Fruit fly (Drosophila melanogaster) whole organism, embryonic: Measurements from ENCODE around the gene CG45079.

Experiments
- Atf-2 ChIP-seq: fragments of 200-800 bp; sonication (Bioruptor generic); optimal IDR thresholded peaks from 2 replicates; lab custom pipeline; 2016; ENCODE audit warnings: missing biosample characterization, missing genetic modification characterization
- Atf3 ChIP-seq: fragments of 200-800 bp; sonication (Bioruptor generic); optimal IDR thresholded peaks from 3 replicates; lab custom pipeline; 2016; ENCODE audit warnings: missing biosample characterization, missing genetic modification characterization
- Blimp-1 ChIP-seq: fragments of 200-800 bp; sonication (Bioruptor generic); optimal IDR thresholded peaks from 3 replicates; lab custom pipeline; 2018; ENCODE audit warnings: missing biosample characterization, missing genetic modification characterization, mild to moderate bottlenecking, moderate library complexity, missing genetic modification reagents
- CG11085 ChIP-seq: fragments of 200-800 bp; sonication (Bioruptor generic); IDR thresholded peaks from 2 replicates; pipeline ENCODE4 v1.3.6; 2022; ENCODE audit warnings: missing biosample characterization, missing genetic modification characterization
- CG12104 ChIP-seq: fragments of 200-800 bp; sonication (Bioruptor generic); optimal IDR thresholded peaks from 3 replicates; lab custom pipeline; 2016; ENCODE audit warnings: missing biosample characterization, missing genetic modification characterization
- CG12769 ChIP-seq: fragments of 200-800 bp; sonication (Bioruptor generic); optimal IDR thresholded peaks from 2 replicates; lab custom pipeline; 2019; ENCODE audit warnings: missing biosample characterization, mild to moderate bottlenecking, missing genetic modification characterization, moderate library complexity
- CG15479 ChIP-seq: fragments of 200-800 bp; sonication (Bioruptor generic); optimal IDR thresholded peaks from 3 replicates; lab custom pipeline; 2019; ENCODE audit warnings: missing biosample characterization, mild to moderate bottlenecking, missing genetic modification characterization, moderate library complexity
- CG18619 ChIP-seq: fragments of 200-800 bp; sonication (Bioruptor generic); optimal IDR thresholded peaks from 3 replicates; lab custom pipeline; 2017; ENCODE audit warnings: missing biosample characterization, mild to moderate bottlenecking, missing genetic modification characterization
- CG2712 ChIP-seq: fragments of 200-800 bp; optimal IDR thresholded peaks from 3 replicates; lab custom pipeline; 2019; ENCODE audit warnings: missing biosample characterization, mild to moderate bottlenecking, missing genetic modification characterization, moderate library complexity
- CG2875 ChIP-seq: fragments of 200-800 bp; sonication (Bioruptor generic); optimal IDR thresholded peaks from 2 replicates; lab custom pipeline; 2017; ENCODE audit warnings: missing biosample characterization, mild to moderate bottlenecking, missing genetic modification characterization, missing genetic modification reagents
- CG31224 ChIP-seq: fragments of 200-800 bp; sonication (Bioruptor generic); IDR thresholded peaks from 2 replicates; pipeline ENCODE4 v1.3.6; 2022; ENCODE audit warnings: missing biosample characterization, missing genetic modification characterization
- CG33213 ChIP-seq: fragments of 200-800 bp; sonication (Bioruptor generic); optimal IDR thresholded peaks from 3 replicates; lab custom pipeline; 2016; ENCODE audit warnings: missing biosample characterization, missing genetic modification characterization
- CG3726 ChIP-seq: fragments of 200-800 bp; sonication (Bioruptor generic); IDR thresholded peaks from 3 replicates; pipeline ENCODE4, ENCODE4 v1.3.6; 2022; ENCODE audit warnings: missing biosample characterization, missing genetic modification characterization
- CG4282 ChIP-seq: fragments of 200-800 bp; sonication (Bioruptor generic); optimal IDR thresholded peaks from 2 replicates; lab custom pipeline; 2016; ENCODE audit warnings: missing biosample characterization, missing genetic modification characterization
- CG6689 ChIP-seq: fragments of 200-800 bp; sonication (Bioruptor generic); IDR thresholded peaks from 2 replicates; pipeline ENCODE4 v1.3.6; 2022; ENCODE audit warnings: missing biosample characterization, missing genetic modification characterization
- CG9437 ChIP-seq: fragments of 200-800 bp; sonication (Bioruptor generic); optimal IDR thresholded peaks from 2 replicates; lab custom pipeline; 2018; ENCODE audit warnings: missing biosample characterization, mild to moderate bottlenecking, missing genetic modification characterization
- CG9817 ChIP-seq: fragments of 200-800 bp; sonication (Bioruptor generic); optimal IDR thresholded peaks from 2 replicates; lab custom pipeline; 2018; ENCODE audit warnings: missing biosample characterization, mild to moderate bottlenecking, missing genetic modification characterization, moderate library complexity
- Dbx ChIP-seq: fragments of 200-800 bp; sonication (Bioruptor generic); IDR thresholded peaks from 3 replicates; pipeline ENCODE4 v1.3.6; 2022; ENCODE audit warnings: missing biosample characterization, missing genetic modification characterization
- Drgx ChIP-seq: fragments of 200-800 bp; sonication (Bioruptor generic); IDR thresholded peaks from 2 replicates; pipeline ENCODE4 v1.3.6; 2022; ENCODE audit warnings: missing biosample characterization, missing genetic modification characterization
- Ets65A ChIP-seq: fragments of 200-800 bp; sonication (Bioruptor generic); peaks from one replicate; lab custom pipeline; 2016; ENCODE audit warnings: missing biosample characterization, missing genetic modification characterization
- Med ChIP-seq: fragments of 200-800 bp; sonication (Bioruptor generic); peaks from one replicate; lab custom pipeline; 2016; ENCODE audit warnings: missing biosample characterization, missing genetic modification characterization, mild to moderate bottlenecking, inconsistent platforms, moderate library complexity
- Meics ChIP-seq: fragments of 200-800 bp; sonication (Bioruptor generic); optimal IDR thresholded peaks from 2 replicates; lab custom pipeline; 2017; ENCODE audit warnings: missing biosample characterization, mild to moderate bottlenecking, missing genetic modification characterization
- NC2β ChIP-seq: fragments of 200-800 bp; sonication (Bioruptor generic); optimal IDR thresholded peaks from 2 replicates; lab custom pipeline; 2016; ENCODE audit warnings: missing biosample characterization, missing genetic modification characterization
- Ptx1 ChIP-seq: fragments of 200-800 bp; sonication (Bioruptor generic); IDR thresholded peaks from 2 replicates; pipeline ENCODE4 v1.3.6; 2022; ENCODE audit warnings: missing biosample characterization, missing genetic modification characterization
- Ravus ChIP-seq: fragments of 200-800 bp; sonication (Bioruptor generic); IDR thresholded peaks from 2 replicates; pipeline ENCODE4 v1.3.6; 2022; ENCODE audit warnings: missing biosample characterization, missing genetic modification characterization
- Sox100B ChIP-seq: fragments of 200-800 bp; sonication (Bioruptor generic); optimal IDR thresholded peaks from 3 replicates; lab custom pipeline; 2018; ENCODE audit warnings: missing biosample characterization, mild to moderate bottlenecking, missing genetic modification characterization
- Ssrp ChIP-seq: fragments of 200-800 bp; sonication (Bioruptor generic); optimal IDR thresholded peaks from 2 replicates; lab custom pipeline; 2018; ENCODE audit warnings: missing biosample characterization, mild to moderate bottlenecking, missing genetic modification characterization, moderate library complexity
- bbx ChIP-seq: fragments of 200-800 bp; sonication (Bioruptor generic); IDR thresholded peaks from 2 replicates; pipeline ENCODE4 v1.3.6; 2022; ENCODE audit warnings: missing biosample characterization, missing genetic modification characterization; ENCODE audit not compliant: partially characterized antibody
- caup ChIP-seq: fragments of 200-800 bp; sonication (Bioruptor generic); optimal IDR thresholded peaks from 3 replicates; lab custom pipeline; 2017; ENCODE audit warnings: missing biosample characterization, mild to moderate bottlenecking, missing genetic modification characterization, moderate library complexity; ENCODE audit not compliant: severe bottlenecking
- chinmo ChIP-seq: fragments of 200-800 bp; sonication (Bioruptor generic); IDR thresholded peaks from 4 replicates; pipeline ENCODE4 v1.3.6; 2022; ENCODE audit warnings: missing biosample characterization, missing genetic modification characterization; ENCODE audit not compliant: partially characterized antibody
- dmrt99B ChIP-seq: fragments of 200-800 bp; sonication (Bioruptor generic); optimal IDR thresholded peaks from 2 replicates; lab custom pipeline; 2018; ENCODE audit warnings: missing biosample characterization, mild to moderate bottlenecking, missing genetic modification characterization, moderate library complexity
- fd102C ChIP-seq: fragments of 200-800 bp; sonication (Bioruptor generic); optimal IDR thresholded peaks from 2 replicates; lab custom pipeline; 2018; ENCODE audit warnings: missing biosample characterization, mild to moderate bottlenecking, missing genetic modification characterization, moderate library complexity
- gsb ChIP-seq: fragments of 200-800 bp; sonication (Bioruptor generic); IDR thresholded peaks from 2 replicates; pipeline ENCODE4 v1.3.6; 2022; ENCODE audit warnings: missing biosample characterization, missing genetic modification characterization
- hkb ChIP-seq, 2 experiments: fragments of 200-800 bp in 1 of 2; fragments of >200 bp in 1 of 2; sonication (Bioruptor generic) in 1 of 2; IDR thresholded peaks in 1 of 2; optimal IDR thresholded peaks in 1 of 2; 2 replicates each; pipeline versions ENCODE4 v1.3.6 to Lab custom; 2017 to 2022; ENCODE audit warnings: missing biosample characterization in 1 of 2, missing genetic modification characterization in 1 of 2
- nerfin-1 ChIP-seq: fragments of 200-800 bp; sonication (Bioruptor generic); optimal IDR thresholded peaks from 3 replicates; lab custom pipeline; 2019; ENCODE audit warnings: missing biosample characterization, mild to moderate bottlenecking, missing genetic modification characterization, moderate library complexity
- pb ChIP-seq: fragments of 200-800 bp; sonication (Bioruptor generic); optimal IDR thresholded peaks from 3 replicates; lab custom pipeline; 2016; ENCODE audit warnings: missing biosample characterization, missing genetic modification characterization
- pum ChIP-seq: fragments of 200-800 bp; sonication (Bioruptor generic); optimal IDR thresholded peaks from 2 replicates; lab custom pipeline; 2016; ENCODE audit warnings: missing biosample characterization, missing genetic modification characterization
- pzg ChIP-seq: fragments of 200-800 bp; sonication (Bioruptor generic); optimal IDR thresholded peaks from 3 replicates; lab custom pipeline; 2018; ENCODE audit warnings: missing biosample characterization, mild to moderate bottlenecking, missing genetic modification characterization, moderate library complexity
- run ChIP-seq: fragments of 200-800 bp; sonication (Bioruptor generic); optimal IDR thresholded peaks from 3 replicates; lab custom pipeline; 2018; ENCODE audit warnings: missing biosample characterization, mild to moderate bottlenecking, missing genetic modification characterization
- salm ChIP-seq: fragments of 200-800 bp; sonication (Bioruptor generic); optimal IDR thresholded peaks from 2 replicates; lab custom pipeline; 2018; ENCODE audit warnings: missing biosample characterization, mild to moderate bottlenecking, missing genetic modification characterization
- sd ChIP-seq: fragments of 200-800 bp; sonication (Bioruptor generic); optimal IDR thresholded peaks from 3 replicates; lab custom pipeline; 2018; ENCODE audit warnings: missing biosample characterization, mild to moderate bottlenecking, missing genetic modification characterization, moderate library complexity
- sim ChIP-seq: fragments of 200-800 bp; sonication (Bioruptor generic); IDR thresholded peaks from 2 replicates; pipeline ENCODE4 v1.3.6; 2022; ENCODE audit warnings: missing biosample characterization, missing genetic modification characterization
- so ChIP-seq: fragments of 200-800 bp; sonication (Bioruptor generic); IDR thresholded peaks from 3 replicates; pipeline ENCODE4 v1.3.6; 2022; ENCODE audit warnings: missing biosample characterization, missing genetic modification characterization
- tll ChIP-seq, 2 experiments: fragments of 200-800 bp in 1 of 2; fragments of >200 bp in 1 of 2; sonication (Bioruptor generic) in 1 of 2; optimal IDR thresholded peaks; 2 replicates each; lab custom pipeline; 2017 to 2019; ENCODE audit warnings: missing biosample characterization in 2 of 2, missing genetic modification characterization in 2 of 2, mild to moderate bottlenecking in 1 of 2, moderate library complexity in 1 of 2
- trem ChIP-seq: fragments of 200-800 bp; optimal IDR thresholded peaks from 3 replicates; lab custom pipeline; 2019; ENCODE audit warnings: missing biosample characterization, mild to moderate bottlenecking, missing genetic modification characterization, moderate library complexity
- unpg ChIP-seq: fragments of 200-800 bp; sonication (Bioruptor generic); optimal IDR thresholded peaks from 3 replicates; lab custom pipeline; 2018; ENCODE audit warnings: missing biosample characterization, mild to moderate bottlenecking, missing genetic modification characterization, moderate library complexity
- yki ChIP-seq: fragments of >200 bp; optimal IDR thresholded peaks from 3 replicates; lab custom pipeline; 2018

CG45079 gene

dm6 chr3R:17081359-17081935 lies 42.8 kb upstream of the CG45079 start (continued):
- peak; percentile 1 for TF ChIP-seq salm (tag; lab: Kevin White, UChicago)
- no peak for TF ChIP-seq hkb (optimal IDR thresholded peaks at IDR 0.05; lab: Kevin White, UChicago)
- TF ChIP-seq hkb (GFP tag; IDR thresholded peaks at IDR 0.05; lab: Robert Waterston, UW), result no peak
- peak; percentile 57 for TF ChIP-seq CG2712 (tag; lab: Kevin White, UChicago)
- TF ChIP-seq Blimp-1 (GFP tag; lab: Kevin White, UChicago), result peak; percentile 61
- TF ChIP-seq trem (tag; lab: Kevin White, UChicago), result no peak
- TF ChIP-seq CG12769 (tag; lab: Kevin White, UChicago), result no peak
- no peak for TF ChIP-seq NC2β
- TF ChIP-seq Drgx (GFP tag; lab: Robert Waterston, UW), result peak; percentile 84
- no peak for TF ChIP-seq CG9817 (tag; lab: Kevin White, UChicago)
- TF ChIP-seq bbx (GFP tag; lab: Robert Waterston, UW), result no peak

DNA sequence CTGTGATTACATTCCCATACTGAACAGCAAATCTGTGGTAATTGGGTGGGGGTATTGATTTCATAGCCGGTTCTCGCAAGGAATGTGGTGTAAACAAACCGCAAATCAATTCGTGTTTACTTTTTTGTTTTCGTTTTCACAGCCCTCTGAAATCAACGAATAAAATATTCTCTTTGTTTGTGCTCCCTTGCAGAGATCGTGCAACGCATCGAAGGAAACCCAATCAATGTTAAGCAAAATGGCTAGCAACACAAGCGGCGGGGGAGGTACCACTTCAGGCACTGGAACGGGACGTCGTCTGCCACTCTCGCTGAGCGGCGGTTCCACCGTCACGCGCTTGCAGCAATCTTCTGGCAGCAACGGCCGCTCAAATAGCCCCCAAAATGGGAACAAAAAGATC lies 41.8 kb upstream of the CG45079 start:
- TF ChIP-seq Ptx1 (GFP tag; lab: Robert Waterston, UW) (no peak), unpg (no peak), caup (GFP tag; lab: Kevin White, UChicago) (no peak), Dbx (GFP tag; lab: Robert Waterston, UW) (no peak), sd (tag; lab: Kevin White, UChicago) (peak; percentile 72), tll (GFP tag; optimal IDR thresholded peaks at IDR 0.05; lab: Kevin White, UChicago) (peak in 1 of 2 experiments; percentile 69), nerfin-1 (tag; lab: Kevin White, UChicago) (peak; percentile 34), Med (GFP tag; lab: Kevin White, UChicago) (peak; percentile 3), Ets65A (GFP tag; lab: Kevin White, UChicago) (peak; percentile 48), sim (GFP tag; lab: Robert Waterston, UW) (no peak), CG31224 (no peak), pum (GFP tag; lab: Kevin White, UChicago) (no peak), CG6689 (no peak), yki (lab: Kevin White, UChicago) (no peak), dmrt99B (tag; lab: Kevin White, UChicago) (no peak), so (GFP tag; lab: Robert Waterston, UW) (peak; percentile 33; the same call in 1 of the 3 replicates), CG15479 (peak; percentile 80), Atf-2 (GFP tag; lab: Kevin White, UChicago) (no peak), run (no peak), CG12104 (GFP tag; lab: Kevin White, UChicago) (no peak)

dm6 chr3R:17085029-17085807 lies 39.1 kb upstream of the CG45079 start, which contains the start of gene GckIII:
Gene GckIII (plus strand): TSS chr3R:17085513.
- TF ChIP-seq Ravus, result no peak
- TF ChIP-seq pb (GFP tag; lab: Kevin White, UChicago), result no peak
- no peak for TF ChIP-seq Atf3 (GFP tag; lab: Kevin White, UChicago)
- TF ChIP-seq CG3726, result no peak
- no peak for TF ChIP-seq CG2875
- no peak for TF ChIP-seq CG4282
- TF ChIP-seq CG11085 (GFP tag; lab: Robert Waterston, UW), result no peak
- no peak for TF ChIP-seq fd102C (GFP tag; lab: Kevin White, UChicago)
- TF ChIP-seq CG18619 (GFP tag; lab: Kevin White, UChicago), result no peak
- peak; percentile 74; the same call in 1 of the 4 replicates for TF ChIP-seq chinmo (GFP tag; lab: Robert Waterston, UW)
- TF ChIP-seq pzg (GFP tag; lab: Kevin White, UChicago), result peak; percentile 37
- TF ChIP-seq Meics (GFP tag; lab: Kevin White, UChicago), result no peak
- TF ChIP-seq gsb (GFP tag; lab: Robert Waterston, UW), result no peak
- no peak for TF ChIP-seq CG9437 (GFP tag; lab: Kevin White, UChicago)
- TF ChIP-seq CG33213, result no peak
- no peak for TF ChIP-seq Ssrp (tag; lab: Kevin White, UChicago)
- no peak for TF ChIP-seq tll (GFP tag; optimal IDR thresholded peaks at IDR 0.05; lab: Kevin White, UChicago)
- no peak for TF ChIP-seq Sox100B (GFP tag; lab: Kevin White, UChicago)
